Worm (Caenorhabditis elegans) whole organism, young adult: ENCODE results near the gene spd-3.
A peak's percentile ranks its signal among the peaks of the same experiment; 100 is the strongest.

Source experiments
- B0019.2 ChIP-seq: fragments of 200-800 bp; sonication (Bioruptor generic); conservative IDR thresholded peaks from 2 replicates; pipeline ENCODE4 v1.3.6; 2022; ENCODE audit warnings: missing genetic modification reagents, missing genetic modification characterization, missing compliant biosample characterization
- B0035.1 ChIP-seq: sonication (generic microtip); optimal IDR thresholded peaks from 2 replicates; lab custom pipeline; 2016; ENCODE audit warnings: missing genetic modification characterization, mild to moderate bottlenecking, missing compliant biosample characterization, missing genotype, missing genetic modification reagents
- C06A6.2 ChIP-seq: fragments of 200-800 bp; sonication (Bioruptor generic); conservative IDR thresholded peaks from 2 replicates; pipeline ENCODE4 v1.3.6; 2022; ENCODE audit warnings: missing genetic modification characterization, missing compliant biosample characterization
- F22D6.2 ChIP-seq: sonication (generic microtip); optimal IDR thresholded peaks from 2 replicates; lab custom pipeline; 2016; ENCODE audit warnings: mild to moderate bottlenecking, missing genetic modification characterization, missing compliant biosample characterization
- F37B4.10 ChIP-seq: fragments of 200-800 bp; sonication (Bioruptor generic); IDR thresholded peaks from 2 replicates; pipeline ENCODE4 v1.3.6; 2022; ENCODE audit warnings: missing genetic modification characterization, missing compliant biosample characterization
- F49E8.2 ChIP-seq: sonication (generic microtip); optimal IDR thresholded peaks from 3 replicates; lab custom pipeline; 2017; ENCODE audit warnings: missing genetic modification characterization, mild to moderate bottlenecking, missing compliant biosample characterization, antibody characterized with exemption, moderate library complexity; ENCODE audit not compliant: insufficient read depth
- K11D2.4 ChIP-seq: fragments of 200-800 bp; sonication (Bioruptor generic); IDR thresholded peaks from 2 replicates; pipeline ENCODE4 v1.3.6; 2022; ENCODE audit warnings: missing genetic modification reagents, missing genetic modification characterization, missing compliant biosample characterization
- Y53G8AR.9 ChIP-seq: fragments of 200-800 bp; sonication (Bioruptor generic); conservative IDR thresholded peaks from 2 replicates; pipeline ENCODE4 v1.3.6; 2022; ENCODE audit warnings: missing genetic modification reagents, missing genetic modification characterization, missing compliant biosample characterization
- Y67H2A.10 ChIP-seq: fragments of 200-800 bp; sonication (Bioruptor generic); conservative IDR thresholded peaks from 2 replicates; pipeline ENCODE4 v1.3.6; 2022; ENCODE audit warnings: missing genetic modification reagents, missing genetic modification characterization, missing compliant biosample characterization
- ZK185.1 ChIP-seq: sonication (generic microtip); optimal IDR thresholded peaks from 2 replicates; lab custom pipeline; 2016; ENCODE audit warnings: mild to moderate bottlenecking, missing genetic modification characterization, missing compliant biosample characterization; ENCODE audit not compliant: poor library complexity, severe bottlenecking
- athp-1 ChIP-seq: sonication (generic microtip); optimal IDR thresholded peaks from 2 replicates; lab custom pipeline; 2017; ENCODE audit warnings: mild to moderate bottlenecking, missing genetic modification characterization, missing compliant biosample characterization
- attf-5 ChIP-seq: fragments of 200-800 bp; sonication (Bioruptor generic); optimal IDR thresholded peaks from 2 replicates; lab custom pipeline; 2018; ENCODE audit warnings: mild to moderate bottlenecking, missing genetic modification characterization, missing compliant biosample characterization
- ceh-27 ChIP-seq: fragments of 200-800 bp; sonication (Bioruptor generic); optimal IDR thresholded peaks from 2 replicates; lab custom pipeline; 2018; ENCODE audit warnings: mild to moderate bottlenecking, missing genetic modification characterization, moderate library complexity, missing compliant biosample characterization
- ceh-91 ChIP-seq: fragments of 200-800 bp; sonication (Bioruptor generic); IDR thresholded peaks from 2 replicates; pipeline ENCODE4 v1.3.6; 2022; ENCODE audit warnings: missing genetic modification reagents, missing genetic modification characterization, missing compliant biosample characterization
- dpl-1 ChIP-seq: fragments of 150-350 bp; optimal IDR thresholded peaks from 2 replicates; lab custom pipeline; 2014; ENCODE audit warnings: missing biosample characterization, missing genetic modification reagents, missing genetic modification characterization
- ekl-4 ChIP-seq: fragments of 200-800 bp; sonication (Bioruptor generic); IDR thresholded peaks from 2 replicates; pipeline ENCODE4 v1.3.6; 2022; ENCODE audit warnings: missing genetic modification reagents, missing genetic modification characterization, missing compliant biosample characterization
- lin-26 ChIP-seq: fragments of 200-800 bp; sonication (Bioruptor generic); IDR thresholded peaks from 2 replicates; pipeline ENCODE4 v1.3.6; 2022; ENCODE audit warnings: missing genetic modification reagents, missing genetic modification characterization, missing compliant biosample characterization
- madf-3 ChIP-seq: fragments of 200-800 bp; sonication (Bioruptor generic); IDR thresholded peaks from 2 replicates; pipeline ENCODE4 v1.3.6; 2022; ENCODE audit warnings: missing genetic modification reagents, missing genetic modification characterization, missing compliant biosample characterization
- madf-6 ChIP-seq: fragments of 200-800 bp; sonication (Bioruptor generic); IDR thresholded peaks from 2 replicates; pipeline ENCODE4 v1.3.6; 2022; ENCODE audit warnings: missing genetic modification reagents, missing genetic modification characterization, missing compliant biosample characterization
- madf-8 ChIP-seq: fragments of 200-800 bp; sonication (Bioruptor generic); conservative IDR thresholded peaks from 2 replicates; pipeline ENCODE4 v1.3.6; 2022; ENCODE audit warnings: missing genetic modification reagents, missing genetic modification characterization, missing compliant biosample characterization
- mcd-1 ChIP-seq: fragments of 200-800 bp; sonication (Bioruptor generic); IDR thresholded peaks from 2 replicates; pipeline ENCODE4 v1.3.6; 2022; ENCODE audit warnings: missing genetic modification reagents, missing genetic modification characterization, missing compliant biosample characterization
- nfyb-1 ChIP-seq: fragments of 200-800 bp; sonication (Bioruptor generic); IDR thresholded peaks from 2 replicates; pipeline ENCODE4 v1.3.6; 2022; ENCODE audit warnings: missing genetic modification reagents, missing genetic modification characterization, missing compliant biosample characterization
- nhr-27 ChIP-seq: fragments of 200-800 bp; sonication (Bioruptor generic); optimal IDR thresholded peaks from 2 replicates; lab custom pipeline; 2018; ENCODE audit warnings: mild to moderate bottlenecking, missing genetic modification characterization, moderate library complexity, missing compliant biosample characterization
- rcor-1 ChIP-seq: fragments of 200-800 bp; sonication (Bioruptor generic); IDR thresholded peaks from 2 replicates; pipeline ENCODE4 v1.3.6; 2022; ENCODE audit warnings: missing genetic modification reagents, missing genetic modification characterization, missing compliant biosample characterization
- snpc-1.3 ChIP-seq: sonication (generic microtip); optimal IDR thresholded peaks from 2 replicates; lab custom pipeline; 2017; ENCODE audit warnings: missing genetic modification characterization, mild to moderate bottlenecking, missing compliant biosample characterization, antibody characterized with exemption, moderate library complexity, missing genotype, missing genetic modification reagents; ENCODE audit not compliant: insufficient read depth
- snpc-3.4 ChIP-seq: sonication (generic microtip); optimal IDR thresholded peaks from 2 replicates; lab custom pipeline; 2017; ENCODE audit warnings: missing genetic modification characterization, mild to moderate bottlenecking, missing compliant biosample characterization, antibody characterized with exemption, moderate library complexity, missing genotype, missing genetic modification reagents
- snpc-4 ChIP-seq, 5 experiments: fragments of 150-350 bp in 1 of 5; sonication (generic microtip) in 4 of 5; optimal IDR thresholded peaks; 2 replicates each; lab custom pipeline; 2014 to 2018; ENCODE audit warnings: missing genetic modification characterization in 5 of 5, missing biosample characterization in 3 of 5, antibody characterized with exemption in 2 of 5, mild to moderate bottlenecking in 2 of 5, missing compliant biosample characterization in 2 of 5, missing genotype in 2 of 5, moderate library complexity in 2 of 5, missing genetic modification reagents in 1 of 5
- tbx-9 ChIP-seq: sonication (generic microtip); optimal IDR thresholded peaks from 2 replicates; lab custom pipeline; 2016; ENCODE audit warnings: borderline replicate concordance, missing genetic modification characterization, inconsistent platforms, missing compliant biosample characterization
- unc-130 ChIP-seq: sonication (generic microtip); optimal IDR thresholded peaks from 2 replicates; lab custom pipeline; 2016; ENCODE audit warnings: missing genetic modification reagents, missing genetic modification characterization, missing compliant biosample characterization
- xnd-1 ChIP-seq: sonication (generic microtip); optimal IDR thresholded peaks from 2 replicates; lab custom pipeline; 2016; ENCODE audit warnings: missing genotype, missing genetic modification reagents, missing genetic modification characterization, missing compliant biosample characterization
- ztf-25 ChIP-seq: fragments of 200-800 bp; sonication (Bioruptor generic); IDR thresholded peaks from 2 replicates; pipeline ENCODE4 v1.3.6; 2022; ENCODE audit warnings: missing genetic modification reagents, missing genetic modification characterization, missing compliant biosample characterization
- ztf-3 ChIP-seq: fragments of 200-800 bp; sonication (Bioruptor generic); optimal IDR thresholded peaks from 2 replicates; lab custom pipeline; 2018; ENCODE audit warnings: mild to moderate bottlenecking, missing genetic modification characterization, missing compliant biosample characterization

Gene spd-3

ce11 chrIV:6762416-6762815 lies at the start of gene spd-3:
spd-3 (plus strand) TSS chrIV:6762716.
- TF ChIP-seq snpc-4 (GFP tag; optimal IDR thresholded peaks at IDR 0.05; lab: Kevin White, UChicago) = no peak
- peak in 1 of 4 experiments; percentile 40 for TF ChIP-seq snpc-4 (tag; optimal IDR thresholded peaks at IDR 0.05; lab: Kevin White, UChicago)
- no peak for TF ChIP-seq ceh-91 (GFP tag; lab: Robert Waterston, UW)
- peak; percentile 12 for TF ChIP-seq snpc-3.4 (tag; lab: Kevin White, UChicago)

DNA sequence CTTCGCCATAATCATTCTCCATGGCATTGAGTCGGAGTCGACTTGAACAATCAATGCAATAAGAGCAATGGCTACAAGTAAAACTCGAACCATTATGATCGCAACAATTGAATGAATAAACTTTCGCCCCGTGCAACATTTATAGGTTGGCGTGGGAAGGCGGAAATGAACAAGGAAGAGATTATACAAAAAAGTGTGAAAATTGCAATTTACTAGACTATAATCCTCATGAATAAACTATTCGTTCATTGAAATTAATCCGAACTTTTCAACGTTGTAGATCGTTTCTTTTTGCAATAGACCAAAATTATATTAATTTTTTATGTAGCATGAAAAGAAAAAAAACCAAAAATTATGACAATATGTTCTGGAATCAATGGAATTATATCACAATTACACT lies 22.3 kb upstream of the spd-3 start, which contains the start of gene Y73B6A.3:
Gene Y73B6A.3, minus strand, starts transcription at position 101 of the 400 bp plus-strand sequence.
- TF ChIP-seq B0035.1 (tag; lab: Kevin White, UChicago) (no peak), lin-26 (no peak), ZK185.1 (tag; lab: Kevin White, UChicago) (no peak), snpc-1.3 (tag; lab: Kevin White, UChicago) (no peak), dpl-1 (no peak), F49E8.2 (tag; lab: Kevin White, UChicago) (no peak), ztf-3 (GFP tag; lab: Kevin White, UChicago) (no peak), F22D6.2 (tag; lab: Kevin White, UChicago) (no peak), xnd-1 (tag; lab: Kevin White, UChicago) (no peak), athp-1 (tag; lab: Kevin White, UChicago) (no peak), attf-5 (GFP tag; lab: Kevin White, UChicago) (no peak), nhr-27 (tag; lab: Kevin White, UChicago) (no peak)

- no peak for TF ChIP-seq ceh-27 (GFP tag; lab: Kevin White, UChicago)
- peak; percentile 30; the same call in 1 of the 2 replicates for TF ChIP-seq ekl-4
- 0 out of 2 replicates have a peak, but pooled peaks have one; percentile 23 for TF ChIP-seq nfyb-1 (GFP tag; lab: Robert Waterston, UW)
- TF ChIP-seq madf-3 = 0 out of 2 replicates have a peak, but pooled peaks have one; percentile 53
- 0 out of 2 replicates have a peak, but pooled peaks have one; percentile 38 for TF ChIP-seq Y53G8AR.9 (GFP tag; lab: Robert Waterston, UW)
These were observed 20.4 kb upstream of the spd-3 start, which contains the start of gene smg-7 for ce11 chrIV:6742159-6742558. smg-7 (minus strand) TSS chrIV:6742443.

DNA sequence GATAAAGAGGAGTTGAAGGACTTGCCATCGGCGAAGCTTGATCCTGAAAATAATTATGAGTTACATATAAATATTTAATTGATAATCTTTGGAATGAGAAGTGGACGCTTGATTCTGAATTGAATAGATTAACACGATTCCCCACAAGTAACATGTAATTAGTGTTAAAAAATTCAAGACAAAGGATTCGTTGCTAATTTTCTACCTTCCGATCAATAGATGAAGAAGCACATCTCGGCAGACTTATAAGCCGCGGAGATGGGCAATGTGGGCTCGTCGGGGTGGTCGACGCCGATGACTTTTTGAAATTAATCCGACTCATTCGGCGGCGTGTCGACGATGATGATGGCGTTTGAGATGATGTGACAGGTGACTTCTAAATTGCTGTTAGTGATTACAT lies 15.4 kb upstream of the spd-3 start:
- no peak for TF ChIP-seq F37B4.10 (GFP tag; lab: Robert Waterston, UW)
- TF ChIP-seq tbx-9 (tag; lab: Kevin White, UChicago) = no peak
- no peak for TF ChIP-seq B0019.2 (GFP tag; lab: Robert Waterston, UW)
- TF ChIP-seq, all 124 proteins: peak for 0

DNA sequence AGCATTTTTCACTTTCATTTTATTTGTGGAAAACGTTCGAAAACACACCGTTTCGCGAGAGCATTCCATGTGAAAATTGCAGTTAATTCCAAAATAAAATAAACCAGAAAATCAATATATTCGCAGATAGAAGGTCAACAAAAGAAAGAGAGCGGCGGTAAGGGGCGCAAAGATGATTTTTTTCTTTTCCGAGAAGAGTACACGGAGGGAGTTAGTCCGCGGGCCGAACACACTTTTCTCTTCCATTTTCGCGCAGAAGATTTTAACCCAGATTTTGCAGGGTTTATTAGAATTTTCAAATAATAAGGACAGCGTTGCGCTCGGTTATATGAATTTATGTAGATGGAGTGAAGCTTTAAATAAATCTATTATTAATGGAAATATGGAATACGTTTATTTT lies 14.9 kb upstream of the spd-3 start:
- TF ChIP-seq athp-1 (tag; lab: Kevin White, UChicago) (no peak), C06A6.2 (GFP tag; lab: Robert Waterston, UW) (no peak), ZK185.1 (tag; lab: Kevin White, UChicago) (peak; percentile 12), madf-6 (peak; percentile 39; the same call in 1 of the 2 replicates), mcd-1 (GFP tag; lab: Robert Waterston, UW) (0 out of 2 replicates have a peak, but pooled peaks have one; percentile 22), K11D2.4 (GFP tag; lab: Robert Waterston, UW) (0 out of 2 replicates have a peak, but pooled peaks have one; percentile 45), unc-130 (peak; percentile 5), madf-8 (GFP tag; lab: Robert Waterston, UW) (0 out of 2 replicates have a peak, but pooled peaks have one; percentile 15), snpc-3.4 (tag; lab: Kevin White, UChicago) (peak; percentile 5), ceh-27 (GFP tag; lab: Kevin White, UChicago) (peak; percentile 39), ztf-25 (GFP tag; lab: Robert Waterston, UW) (no peak), rcor-1 (GFP tag; lab: Robert Waterston, UW) (peak; percentile 11; the same call in 1 of the 2 replicates), Y67H2A.10 (0 out of 2 replicates have a peak, but pooled peaks have one; percentile 13), dpl-1 (no peak), snpc-4 (GFP tag; optimal IDR thresholded peaks at IDR 0.05; lab: Kevin White, UChicago) (no peak), snpc-4 (tag; optimal IDR thresholded peaks at IDR 0.05; lab: Kevin White, UChicago) (peak in 3 of 4 experiments; percentile 58 to 71 (median 60))
- TF ChIP-seq, all 124 proteins: peak for 11
